Worm (Caenorhabditis elegans) whole organism, young adult: ENCODE results near the gene taf-8.

Experiments used
- B0035.1 ChIP-seq: sonication (generic microtip); optimal IDR thresholded peaks from 2 replicates; lab custom pipeline; 2016; ENCODE audit warnings: missing genetic modification characterization, mild to moderate bottlenecking, missing compliant biosample characterization, missing genotype, missing genetic modification reagents
- F33H1.4 ChIP-seq: fragments of 200-800 bp; sonication (Bioruptor generic); IDR thresholded peaks from 2 replicates; pipeline ENCODE4 v1.3.6; 2022; ENCODE audit warnings: missing genetic modification reagents, missing genetic modification characterization, missing compliant biosample characterization
- T07F8.4 ChIP-seq: sonication (generic microtip); optimal IDR thresholded peaks from 2 replicates; lab custom pipeline; 2016; ENCODE audit warnings: mild to moderate bottlenecking, missing genetic modification characterization, moderate library complexity, missing compliant biosample characterization
- Y53F4B.3 ChIP-seq: fragments of 200-800 bp; sonication (Bioruptor generic); IDR thresholded peaks from 2 replicates; pipeline ENCODE4 v1.3.6; 2022; ENCODE audit warnings: missing genetic modification reagents, missing genetic modification characterization, missing compliant biosample characterization
- ama-1 ChIP-seq, 3 experiments: fragments of 150-350 bp in 1 of 3; sonication (generic microtip) in 2 of 3; optimal IDR thresholded peaks; 2 replicates each; lab custom pipeline; 2014 to 2018; ENCODE audit warnings: missing biosample characterization in 2 of 3, missing genetic modification characterization in 2 of 3, missing genetic modification reagents in 2 of 3
- nfya-2 ChIP-seq: fragments of 200-800 bp; sonication (Bioruptor generic); IDR thresholded peaks from 2 replicates; pipeline ENCODE4 v1.3.6; 2022; ENCODE audit warnings: missing genetic modification reagents, missing genetic modification characterization, missing compliant biosample characterization
- pha-4 ChIP-seq: fragments of 150-350 bp; sonication (generic microtip); optimal IDR thresholded peaks from 2 replicates; lab custom pipeline; 2014; ENCODE audit warnings: missing biosample characterization, missing genetic modification reagents, missing genetic modification characterization
- somi-1 ChIP-seq: fragments of 200-800 bp; sonication (Bioruptor generic); optimal IDR thresholded peaks from 2 replicates; lab custom pipeline; 2018; ENCODE audit warnings: mild to moderate bottlenecking, missing genetic modification characterization, missing compliant biosample characterization
- unc-130 ChIP-seq: sonication (generic microtip); optimal IDR thresholded peaks from 2 replicates; lab custom pipeline; 2016; ENCODE audit warnings: missing genetic modification reagents, missing genetic modification characterization, missing compliant biosample characterization
- unc-62 ChIP-seq: fragments of 150-350 bp; optimal IDR thresholded peaks from 2 replicates; lab custom pipeline; 2014; ENCODE audit warnings: missing biosample characterization, missing genetic modification reagents, missing genetic modification characterization

DNA sequence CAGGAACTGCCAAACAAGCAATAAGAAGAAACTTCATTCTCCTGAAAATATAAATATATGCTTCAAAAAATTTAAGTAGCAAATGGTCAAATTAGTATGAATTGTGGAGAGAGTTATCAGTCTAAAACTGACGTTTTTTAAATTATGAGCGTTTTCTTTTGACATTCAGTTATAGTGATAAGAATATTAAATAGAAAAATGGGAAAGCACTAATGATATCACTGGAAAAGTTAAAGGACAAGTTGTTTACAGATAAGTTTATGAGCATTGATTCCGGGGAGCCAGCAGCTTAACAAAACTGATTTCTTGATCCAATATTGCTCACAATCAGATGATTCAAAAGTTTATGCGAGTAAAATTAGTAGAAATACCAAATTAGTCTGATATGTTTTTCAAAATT lies 8.7 kb upstream of the taf-8 start, which contains the start of gene ZK1320.3:
- no peak for TF ChIP-seq unc-130 (GFP tag; lab: Kevin White, UChicago)
- no peak for TF ChIP-seq T07F8.4 (tag; lab: Kevin White, UChicago)
- TF ChIP-seq somi-1 (GFP tag; lab: Kevin White, UChicago): no peak
- TF ChIP-seq unc-62 (GFP tag; lab: Kevin White, UChicago): no peak
- no peak for TF ChIP-seq Y53F4B.3 (GFP tag; lab: Robert Waterston, UW)
- TF ChIP-seq pha-4: no peak
- TF ChIP-seq B0035.1 (tag; lab: Kevin White, UChicago): no peak
- TF ChIP-seq F33H1.4 (GFP tag; lab: Robert Waterston, UW): no peak
- TF ChIP-seq nfya-2: no peak
- TF ChIP-seq ama-1 (optimal IDR thresholded peaks at IDR 0.05; lab: Kevin White, UChicago): no peak
- no peak for TF ChIP-seq ama-1 (GFP tag; optimal IDR thresholded peaks at IDR 0.05; lab: Kevin White, UChicago)
